Fruit fly (Drosophila melanogaster) whole organism, embryonic: Measurements from ENCODE around the gene alphaTub84B.

Source experiments
- C15 ChIP-seq: fragments of 200-800 bp; sonication (Bioruptor generic); IDR thresholded peaks from 3 replicates; pipeline ENCODE4 v1.3.6; 2022; ENCODE audit warnings: missing biosample characterization, missing genetic modification characterization
- CG11504 ChIP-seq: fragments of 200-800 bp; sonication (Bioruptor generic); optimal IDR thresholded peaks from 3 replicates; lab custom pipeline; 2019; ENCODE audit warnings: missing biosample characterization, mild to moderate bottlenecking, missing genetic modification characterization, moderate library complexity
- CG12391 ChIP-seq: fragments of 200-800 bp; sonication (Bioruptor generic); optimal IDR thresholded peaks from 3 replicates; lab custom pipeline; 2018; ENCODE audit warnings: missing biosample characterization, mild to moderate bottlenecking, missing genetic modification characterization, moderate library complexity
- CG15269 ChIP-seq: fragments of 200-800 bp; sonication (Bioruptor generic); optimal IDR thresholded peaks from 2 replicates; lab custom pipeline; 2018; ENCODE audit warnings: missing biosample characterization, mild to moderate bottlenecking, missing genetic modification characterization, moderate library complexity
- CG17385 ChIP-seq: fragments of 200-800 bp; sonication (Bioruptor generic); optimal IDR thresholded peaks from 3 replicates; lab custom pipeline; 2018; ENCODE audit warnings: missing biosample characterization, mild to moderate bottlenecking, missing genetic modification characterization
- CG1832 ChIP-seq: fragments of 200-800 bp; sonication (Bioruptor generic); optimal IDR thresholded peaks from 2 replicates; lab custom pipeline; 2017; ENCODE audit warnings: missing biosample characterization, mild to moderate bottlenecking, missing genetic modification characterization, inconsistent platforms
- CG18599 ChIP-seq: fragments of 200-800 bp; sonication (Bioruptor generic); optimal IDR thresholded peaks from 3 replicates; lab custom pipeline; 2017; ENCODE audit warnings: missing biosample characterization, missing genetic modification characterization, mild to moderate bottlenecking, moderate library complexity, missing genetic modification reagents
- CG4360 ChIP-seq: fragments of 200-800 bp; sonication (Bioruptor generic); IDR thresholded peaks from 2 replicates; pipeline ENCODE4 v1.3.6; 2022; ENCODE audit warnings: missing biosample characterization, missing genetic modification characterization
- CG4820 ChIP-seq: fragments of 200-800 bp; sonication (Bioruptor generic); optimal IDR thresholded peaks from 3 replicates; lab custom pipeline; 2016; ENCODE audit warnings: missing biosample characterization, missing genetic modification characterization
- CG5953 ChIP-seq: fragments of 200-800 bp; sonication (Bioruptor generic); IDR thresholded peaks from 2 replicates; pipeline ENCODE4 v1.3.6; 2022; ENCODE audit warnings: missing biosample characterization, missing genetic modification characterization
- CG6254 ChIP-seq: fragments of 200-800 bp; sonication (Bioruptor generic); optimal IDR thresholded peaks from 3 replicates; lab custom pipeline; 2017; ENCODE audit warnings: mild to moderate bottlenecking, missing biosample characterization, missing genetic modification reagents, missing genetic modification characterization
- CG6683 ChIP-seq: fragments of 200-800 bp; sonication (Bioruptor generic); optimal IDR thresholded peaks from 2 replicates; lab custom pipeline; 2017; ENCODE audit warnings: missing biosample characterization, mild to moderate bottlenecking, missing genetic modification characterization, missing genetic modification reagents
- CG6689 ChIP-seq: fragments of 200-800 bp; sonication (Bioruptor generic); IDR thresholded peaks from 2 replicates; pipeline ENCODE4 v1.3.6; 2022; ENCODE audit warnings: missing biosample characterization, missing genetic modification characterization
- CG8765 ChIP-seq: fragments of 200-800 bp; sonication (Bioruptor generic); IDR thresholded peaks from 2 replicates; pipeline ENCODE4 v1.3.6; 2022; ENCODE audit warnings: missing biosample characterization, missing genetic modification characterization
- CHES-1-like ChIP-seq: fragments of 200-800 bp; sonication (Bioruptor generic); optimal IDR thresholded peaks from 2 replicates; lab custom pipeline; 2016; ENCODE audit warnings: missing biosample characterization, missing genetic modification characterization
- D ChIP-seq, 2 experiments: fragments of 200-800 bp in 1 of 2; fragments of >200 bp in 1 of 2; sonication (Bioruptor generic) in 1 of 2; optimal IDR thresholded peaks; 2 replicates in 1 of 2; 3 replicates in 1 of 2; lab custom pipeline; 2017; ENCODE audit warnings: mild to moderate bottlenecking in 1 of 2, missing biosample characterization in 1 of 2, missing genetic modification characterization in 1 of 2, missing genetic modification reagents in 1 of 2
- Dek ChIP-seq: fragments of 200-800 bp; sonication (Bioruptor generic); optimal IDR thresholded peaks from 3 replicates; lab custom pipeline; 2019; ENCODE audit warnings: missing biosample characterization, mild to moderate bottlenecking, missing genetic modification characterization, moderate library complexity
- Hey ChIP-seq: fragments of 200-800 bp; sonication (Bioruptor generic); optimal IDR thresholded peaks from 3 replicates; lab custom pipeline; 2018; ENCODE audit warnings: missing biosample characterization, mild to moderate bottlenecking, missing genetic modification characterization
- Jarid2 ChIP-seq: fragments of 200-800 bp; sonication (Bioruptor generic); optimal IDR thresholded peaks from 3 replicates; lab custom pipeline; 2017; ENCODE audit warnings: mild to moderate bottlenecking, missing biosample characterization, missing genetic modification reagents, missing genetic modification characterization
- Kr ChIP-seq: fragments of 200-800 bp; sonication (Bioruptor generic); optimal IDR thresholded peaks from 2 replicates; lab custom pipeline; 2017; ENCODE audit warnings: missing biosample characterization, mild to moderate bottlenecking, missing genetic modification characterization
- Pdp1 ChIP-seq, 2 experiments: fragments of 200-800 bp; sonication (Bioruptor generic); optimal IDR thresholded peaks; 3 replicates each; lab custom pipeline; 2016; ENCODE audit warnings: missing biosample characterization in 2 of 2, missing genetic modification characterization in 2 of 2, mild to moderate bottlenecking in 1 of 2, moderate library complexity in 1 of 2
- Scr ChIP-seq: fragments of 200-800 bp; sonication (Bioruptor generic); IDR thresholded peaks from 2 replicates; pipeline ENCODE4 v1.3.6; 2022; ENCODE audit warnings: missing biosample characterization, missing genetic modification characterization; ENCODE audit not compliant: partially characterized antibody
- Usf ChIP-seq: fragments of 200-800 bp; sonication (Bioruptor generic); optimal IDR thresholded peaks from 2 replicates; lab custom pipeline; 2017; ENCODE audit warnings: missing genotype, missing biosample characterization, missing genetic modification characterization
- ase ChIP-seq: fragments of 200-800 bp; sonication (Bioruptor generic); IDR thresholded peaks from 3 replicates; pipeline ENCODE4 v1.3.6; 2022; ENCODE audit warnings: missing biosample characterization, missing genetic modification characterization
- cad ChIP-seq: fragments of >200 bp; optimal IDR thresholded peaks from 2 replicates; lab custom pipeline; 2017; ENCODE audit warnings: missing biosample characterization, missing genetic modification characterization
- ci ChIP-seq: fragments of 200-800 bp; sonication (Bioruptor generic); IDR thresholded peaks from 3 replicates; pipeline ENCODE4 v1.3.6; 2022; ENCODE audit warnings: missing biosample characterization, missing genetic modification characterization
- emc ChIP-seq: fragments of 200-800 bp; sonication (Bioruptor generic); optimal IDR thresholded peaks from 2 replicates; lab custom pipeline; 2016; ENCODE audit warnings: missing biosample characterization, missing genetic modification characterization
- gcm ChIP-seq: fragments of 200-800 bp; sonication (Bioruptor generic); optimal IDR thresholded peaks from 2 replicates; lab custom pipeline; 2019; ENCODE audit warnings: missing biosample characterization, mild to moderate bottlenecking, missing genetic modification characterization, moderate library complexity
- kni ChIP-seq: fragments of 200-800 bp; sonication (Bioruptor generic); optimal IDR thresholded peaks from 3 replicates; lab custom pipeline; 2017; ENCODE audit warnings: mild to moderate bottlenecking, missing biosample characterization, missing genetic modification reagents, missing genetic modification characterization
- lilli ChIP-seq: fragments of 200-800 bp; sonication (Bioruptor generic); optimal IDR thresholded peaks from 3 replicates; lab custom pipeline; 2016; ENCODE audit warnings: missing biosample characterization, missing genetic modification characterization
- nerfin-1 ChIP-seq: fragments of 200-800 bp; sonication (Bioruptor generic); optimal IDR thresholded peaks from 3 replicates; lab custom pipeline; 2019; ENCODE audit warnings: missing biosample characterization, mild to moderate bottlenecking, missing genetic modification characterization, moderate library complexity
- nmo ChIP-seq: fragments of 200-800 bp; sonication (Bioruptor generic); optimal IDR thresholded peaks from 2 replicates; lab custom pipeline; 2018; ENCODE audit warnings: missing biosample characterization, mild to moderate bottlenecking, missing genetic modification characterization, moderate library complexity
- nom ChIP-seq: fragments of 200-800 bp; sonication (Bioruptor generic); optimal IDR thresholded peaks from 2 replicates; lab custom pipeline; 2017; ENCODE audit warnings: missing biosample characterization, missing genetic modification characterization, mild to moderate bottlenecking, moderate library complexity, missing genetic modification reagents
- pros ChIP-seq: fragments of 200-800 bp; sonication (Bioruptor generic); optimal IDR thresholded peaks from 3 replicates; lab custom pipeline; 2019; ENCODE audit warnings: missing biosample characterization, mild to moderate bottlenecking, missing genetic modification characterization, moderate library complexity
- sens ChIP-seq: fragments of 200-800 bp; sonication (Bioruptor generic); peaks from one replicate; lab custom pipeline; 2016; ENCODE audit warnings: missing biosample characterization, missing genetic modification characterization
- seq ChIP-seq: fragments of 200-800 bp; sonication (Bioruptor generic); IDR thresholded peaks from 2 replicates; pipeline ENCODE4 v1.3.6; 2022; ENCODE audit warnings: missing biosample characterization, missing genetic modification characterization
- sqz ChIP-seq: fragments of 200-800 bp; sonication (Bioruptor generic); optimal IDR thresholded peaks from 3 replicates; lab custom pipeline; 2018; ENCODE audit warnings: missing biosample characterization, mild to moderate bottlenecking, missing genetic modification characterization
- tll ChIP-seq, 2 experiments: fragments of 200-800 bp in 1 of 2; fragments of >200 bp in 1 of 2; sonication (Bioruptor generic) in 1 of 2; optimal IDR thresholded peaks; 2 replicates each; lab custom pipeline; 2017 to 2019; ENCODE audit warnings: missing biosample characterization in 2 of 2, missing genetic modification characterization in 2 of 2, mild to moderate bottlenecking in 1 of 2, moderate library complexity in 1 of 2
- trh ChIP-seq: fragments of 200-800 bp; sonication (Bioruptor generic); optimal IDR thresholded peaks from 2 replicates; lab custom pipeline; 2016; ENCODE audit warnings: missing biosample characterization, missing genetic modification characterization
- wdn ChIP-seq: fragments of 200-800 bp; sonication (Bioruptor generic); IDR thresholded peaks from 2 replicates; pipeline ENCODE4 v1.3.6; 2022; ENCODE audit warnings: missing biosample characterization, missing genetic modification characterization
- yki ChIP-seq: fragments of >200 bp; optimal IDR thresholded peaks from 3 replicates; lab custom pipeline; 2018

The alphaTub84B gene

dm6 chr3R:7109760-7110303 is 23.4 kb downstream of the alphaTub84B start (continued):
- TF ChIP-seq seq: 0 out of 2 replicates have a peak, but pooled peaks have one; percentile 12
- peak in 1 of 2 experiments; percentile 92 for TF ChIP-seq Pdp1 (GFP tag; optimal IDR thresholded peaks at IDR 0.05; lab: Kevin White, UChicago)
- TF ChIP-seq sqz (GFP tag; lab: Kevin White, UChicago): peak; percentile 25
- peak; percentile 54 for TF ChIP-seq gcm (GFP tag; lab: Kevin White, UChicago)
- no peak for TF ChIP-seq Jarid2 (GFP tag; lab: Kevin White, UChicago)
- peak; percentile 57 for TF ChIP-seq nom (GFP tag; lab: Kevin White, UChicago)
- TF ChIP-seq Kr (GFP tag; lab: Kevin White, UChicago): peak; percentile 31
- TF ChIP-seq trh (GFP tag; lab: Kevin White, UChicago): no peak
- TF ChIP-seq ci: peak; percentile 51; the same call in 2 of the 3 replicates
- TF ChIP-seq cad (GFP tag; lab: Kevin White, UChicago): peak; percentile 68
- no peak for TF ChIP-seq lilli (GFP tag; lab: Kevin White, UChicago)
- TF ChIP-seq C15 (GFP tag; lab: Robert Waterston, UW): no peak
- no peak for TF ChIP-seq Scr (GFP tag; lab: Robert Waterston, UW)
- no peak for TF ChIP-seq CG4820 (GFP tag; lab: Kevin White, UChicago)
- no peak for TF ChIP-seq Usf (GFP tag; lab: Kevin White, UChicago)
- peak; percentile 25 for TF ChIP-seq CG11504 (tag; lab: Kevin White, UChicago)
- peak; percentile 70 for TF ChIP-seq CG17385 (GFP tag; lab: Kevin White, UChicago)
- no peak for TF ChIP-seq wdn (GFP tag; lab: Robert Waterston, UW)
- no peak for TF ChIP-seq nmo (GFP tag; lab: Kevin White, UChicago)
- no peak for TF ChIP-seq CG15269
- no peak for TF ChIP-seq Dek
- peak; percentile 71 for TF ChIP-seq yki (lab: Kevin White, UChicago)
- peak; percentile 49 for TF ChIP-seq CG1832 (GFP tag; lab: Kevin White, UChicago)
- no peak for TF ChIP-seq CHES-1-like (GFP tag; lab: Kevin White, UChicago)
- no peak for TF ChIP-seq CG8765
- TF ChIP-seq pros (GFP tag; lab: Kevin White, UChicago): peak; percentile 78

- TF ChIP-seq CG6254 (GFP tag; lab: Kevin White, UChicago): peak; percentile 27
- no peak for TF ChIP-seq CG6683 (GFP tag; lab: Kevin White, UChicago)
- peak; percentile 44 for TF ChIP-seq pros (GFP tag; lab: Kevin White, UChicago)
- peak; percentile 72 for TF ChIP-seq Hey (tag; lab: Kevin White, UChicago)
- no peak for TF ChIP-seq CG18599
- TF ChIP-seq D (optimal IDR thresholded peaks at IDR 0.05; lab: Kevin White, UChicago): peak; percentile 41
- TF ChIP-seq D (GFP tag; optimal IDR thresholded peaks at IDR 0.05; lab: Kevin White, UChicago): no peak
- peak; percentile 5 for TF ChIP-seq kni (GFP tag; lab: Kevin White, UChicago)
- peak; percentile 96 for TF ChIP-seq cad (GFP tag; lab: Kevin White, UChicago)
- peak in 1 of 2 experiments; percentile 98 for TF ChIP-seq tll (GFP tag; optimal IDR thresholded peaks at IDR 0.05; lab: Kevin White, UChicago)
- peak; percentile 63 for TF ChIP-seq CG4360 (GFP tag; lab: Robert Waterston, UW)
- no peak for TF ChIP-seq emc (GFP tag; lab: Kevin White, UChicago)
- no peak for TF ChIP-seq CG12391 (tag; lab: Kevin White, UChicago)
- no peak for TF ChIP-seq CG5953
- TF ChIP-seq CG6689 (GFP tag; lab: Robert Waterston, UW): no peak
- TF ChIP-seq sens: peak; percentile 30
- peak; percentile 63 for TF ChIP-seq nerfin-1
- no peak for TF ChIP-seq ase (GFP tag; lab: Robert Waterston, UW)
Observed at dm6 chr3R:7111206-7111858, 24.9 kb downstream of the alphaTub84B start.
